Worm (Caenorhabditis elegans): ENCODE measurements around the gene rbm-26.
A peak's percentile ranks its signal among the peaks of the same experiment; 100 is the strongest.

Gene rbm-26

ce11 chrIII:5721888-5722287 lies 10.5 kb downstream of the rbm-26 start (continued):
- TF ChIP-seq ztf-1 (GFP tag; conservative IDR thresholded peaks at IDR 0.05) (no peak), aly-2 (tag; optimal IDR thresholded peaks at IDR 0.05) (no peak), nhr-129 (tag; optimal IDR thresholded peaks at IDR 0.05) (peak; percentile 15), Y55F3AM.14 (GFP tag; optimal IDR thresholded peaks at IDR 0.05) (no peak), elt-1 (tag; optimal IDR thresholded peaks at IDR 0.05) (no peak), lin-39 (tag; optimal IDR thresholded peaks at IDR 0.05) (no peak), peb-1 (tag; optimal IDR thresholded peaks at IDR 0.05) (no peak), R02D3.7 (tag; optimal IDR thresholded peaks at IDR 0.05) (peak; percentile 17), gmeb-1 (tag; optimal IDR thresholded peaks at IDR 0.05) (peak; percentile 90), ztf-11 (tag; optimal IDR thresholded peaks at IDR 0.05) (no peak), nhr-237 (tag; optimal IDR thresholded peaks at IDR 0.05) (no peak), snpc-4 (tag; optimal IDR thresholded peaks at IDR 0.05) (no peak), sma-3 (GFP tag; optimal IDR thresholded peaks at IDR 0.05) (peak; percentile 84), nhr-77 (tag; optimal IDR thresholded peaks at IDR 0.05) (no peak), nhr-6 (tag; optimal IDR thresholded peaks at IDR 0.05) (no peak), nhr-10 (tag; optimal IDR thresholded peaks at IDR 0.05) (no peak), lsy-2 (tag; optimal IDR thresholded peaks at IDR 0.05) (peak; percentile 34 to 80), unc-62 (GFP tag; optimal IDR thresholded peaks at IDR 0.05) (no peak), mbf-1 (tag; optimal IDR thresholded peaks at IDR 0.05) (no peak), nhr-21 (tag; optimal IDR thresholded peaks at IDR 0.05) (peak; percentile 31), sem-4 (tag; optimal IDR thresholded peaks at IDR 0.05) (peak; percentile 74), mdl-1 (tag; optimal IDR thresholded peaks at IDR 0.05) (no peak), blmp-1 (tag; optimal IDR thresholded peaks at IDR 0.05; ENCODE audit: insufficient read depth) (peak; percentile 28)

- TF ChIP-seq sma-9 (GFP tag; optimal IDR thresholded peaks at IDR 0.05): no peak
- TF ChIP-seq sma-9 (tag; optimal IDR thresholded peaks at IDR 0.05): no peak
- no peak for TF ChIP-seq ztf-11 (tag; optimal IDR thresholded peaks at IDR 0.05)
- no peak for TF ChIP-seq egl-27 (tag; optimal IDR thresholded peaks at IDR 0.05)
- no peak for TF ChIP-seq lin-13 (GFP tag; optimal IDR thresholded peaks at IDR 0.05)
- no peak for TF ChIP-seq nhr-23 (tag; optimal IDR thresholded peaks at IDR 0.05)
- TF ChIP-seq unc-39 (tag; optimal IDR thresholded peaks at IDR 0.05): no peak
- no peak for TF ChIP-seq peb-1 (tag; optimal IDR thresholded peaks at IDR 0.05)
- no peak for TF ChIP-seq gmeb-1 (tag; optimal IDR thresholded peaks at IDR 0.05)
- no peak for TF ChIP-seq nhr-237 (tag; optimal IDR thresholded peaks at IDR 0.05)
Observed at ce11 chrIII:5722550-5722949, 11.2 kb downstream of the rbm-26 start, which contains the start of gene wrm-1. TSS of gene wrm-1 (plus strand) at chrIII:5722850.

- no peak for TF ChIP-seq snpc-4 (tag; optimal IDR thresholded peaks at IDR 0.05)
- TF ChIP-seq C34F6.9 (tag; optimal IDR thresholded peaks at IDR 0.05): no peak
- no peak for TF ChIP-seq lin-11 (tag; optimal IDR thresholded peaks at IDR 0.05)
- TF ChIP-seq lin-13 (GFP tag; optimal IDR thresholded peaks at IDR 0.05): no peak
Observed at ce11 chrIII:5727827-5728226, 16.5 kb downstream of the rbm-26 start, which contains the start of gene egg-1. TSS of gene egg-1 (plus strand) at chrIII:5728180.

ce11 chrIII:5729367-5729766 lies 18.0 kb downstream of the rbm-26 start:
- no peak for TF ChIP-seq nhr-25 (tag; optimal IDR thresholded peaks at IDR 0.05)
- no peak for TF ChIP-seq mbf-1 (tag; optimal IDR thresholded peaks at IDR 0.05)
- no peak for TF ChIP-seq fos-1 (tag; optimal IDR thresholded peaks at IDR 0.05)
- TF ChIP-seq mdl-1 (tag; optimal IDR thresholded peaks at IDR 0.05): no peak
- no peak for TF ChIP-seq Y55F3AM.14 (GFP tag; optimal IDR thresholded peaks at IDR 0.05)
- TF ChIP-seq ceh-16 (tag; optimal IDR thresholded peaks at IDR 0.05): no peak
- TF ChIP-seq lin-13 (GFP tag; optimal IDR thresholded peaks at IDR 0.05): no peak
- no peak for TF ChIP-seq lsy-2 (tag; optimal IDR thresholded peaks at IDR 0.05)
- TF ChIP-seq elt-3 (tag; optimal IDR thresholded peaks at IDR 0.05): no peak
- no peak for TF ChIP-seq ztf-11 (tag; optimal IDR thresholded peaks at IDR 0.05)
- TF ChIP-seq elt-1 (tag; optimal IDR thresholded peaks at IDR 0.05): no peak
- TF ChIP-seq dmd-4 (tag; optimal IDR thresholded peaks at IDR 0.05): no peak
- no peak for TF ChIP-seq mab-5 (tag; optimal IDR thresholded peaks at IDR 0.05)

ce11 chrIII:5730041-5730440 lies 18.7 kb downstream of the rbm-26 start:
- TF ChIP-seq Y55F3AM.14 (GFP tag; optimal IDR thresholded peaks at IDR 0.05): no peak
- TF ChIP-seq nhr-6 (tag; optimal IDR thresholded peaks at IDR 0.05): no peak
- TF ChIP-seq crh-2 (tag; optimal IDR thresholded peaks at IDR 0.05): no peak
- TF ChIP-seq lin-13 (GFP tag; optimal IDR thresholded peaks at IDR 0.05): no peak
- TF ChIP-seq egl-27 (tag; optimal IDR thresholded peaks at IDR 0.05): no peak
- TF ChIP-seq nhr-10 (tag; optimal IDR thresholded peaks at IDR 0.05): no peak
- TF ChIP-seq nhr-11 (tag; optimal IDR thresholded peaks at IDR 0.05): no peak
- no peak for TF ChIP-seq ztf-1 (GFP tag; conservative IDR thresholded peaks at IDR 0.05)
- no peak for TF ChIP-seq mab-5 (tag; optimal IDR thresholded peaks at IDR 0.05)
- TF ChIP-seq C34F6.9 (tag; optimal IDR thresholded peaks at IDR 0.05): no peak
- no peak for TF ChIP-seq sma-3 (GFP tag; optimal IDR thresholded peaks at IDR 0.05)
- no peak for TF ChIP-seq elt-3 (tag; optimal IDR thresholded peaks at IDR 0.05)
- TF ChIP-seq elt-1 (tag; optimal IDR thresholded peaks at IDR 0.05): no peak
- TF ChIP-seq nhr-25 (tag; optimal IDR thresholded peaks at IDR 0.05): no peak
- no peak for TF ChIP-seq ceh-16 (tag; optimal IDR thresholded peaks at IDR 0.05)
- TF ChIP-seq lin-11 (tag; optimal IDR thresholded peaks at IDR 0.05): no peak
- no peak for TF ChIP-seq unc-62 (GFP tag; optimal IDR thresholded peaks at IDR 0.05)
- no peak for TF ChIP-seq mdl-1 (tag; optimal IDR thresholded peaks at IDR 0.05)
- no peak for TF ChIP-seq gmeb-1 (tag; optimal IDR thresholded peaks at IDR 0.05)

Measured in whole organism, L2 larva.